Worm (Caenorhabditis elegans) whole organism, L2 larva: ENCODE results near the gene K05F6.12.

Experiments
- C34F6.9 ChIP-seq: fragments of 150-350 bp; optimal IDR thresholded peaks from 2 replicates; lab custom pipeline; 2014; ENCODE audit warnings: missing biosample characterization, missing genetic modification characterization
- F13H6.1 ChIP-seq: sonication (generic microtip); optimal IDR thresholded peaks from 2 replicates; lab custom pipeline; 2016; ENCODE audit warnings: missing genetic modification characterization, missing compliant biosample characterization
- R02D3.7 ChIP-seq: fragments of 150-350 bp; optimal IDR thresholded peaks from 2 replicates; lab custom pipeline; 2014; ENCODE audit warnings: missing biosample characterization, missing genetic modification characterization
- Y55F3AM.14 ChIP-seq: fragments of 200-800 bp; sonication (Bioruptor generic); optimal IDR thresholded peaks from 2 replicates; lab custom pipeline; 2018; ENCODE audit warnings: mild to moderate bottlenecking, missing genetic modification characterization, missing compliant biosample characterization
- ZK546.5 ChIP-seq: sonication (generic microtip); optimal IDR thresholded peaks from 2 replicates; lab custom pipeline; 2017; ENCODE audit warnings: missing biosample characterization, missing genetic modification characterization
- alr-1 ChIP-seq: fragments of 150-350 bp; optimal IDR thresholded peaks from 2 replicates; lab custom pipeline; 2014; ENCODE audit warnings: missing biosample characterization, missing genetic modification characterization
- blmp-1 ChIP-seq: sonication (generic microtip); optimal IDR thresholded peaks from 2 replicates; lab custom pipeline; 2017; ENCODE audit warnings: missing genetic modification characterization, mild to moderate bottlenecking, missing compliant biosample characterization, antibody characterized with exemption, moderate library complexity; ENCODE audit not compliant: insufficient read depth
- ceh-16 ChIP-seq: fragments of 150-350 bp; optimal IDR thresholded peaks from 2 replicates; lab custom pipeline; 2014; ENCODE audit warnings: missing biosample characterization, missing genetic modification characterization
- ceh-82 ChIP-seq: fragments of 150-350 bp; optimal IDR thresholded peaks from 2 replicates; lab custom pipeline; 2014; ENCODE audit warnings: missing biosample characterization, missing genetic modification characterization
- egl-27 ChIP-seq: sonication (generic microtip); optimal IDR thresholded peaks from 3 replicates; lab custom pipeline; 2017; ENCODE audit warnings: missing biosample characterization, missing genetic modification reagents, missing genetic modification characterization
- elt-1 ChIP-seq: fragments of 150-350 bp; optimal IDR thresholded peaks from 2 replicates; lab custom pipeline; 2014; ENCODE audit warnings: missing biosample characterization, missing genetic modification characterization
- fos-1 ChIP-seq: fragments of 150-350 bp; optimal IDR thresholded peaks from 2 replicates; lab custom pipeline; 2014; ENCODE audit warnings: missing biosample characterization, missing genetic modification characterization
- gmeb-1 ChIP-seq: fragments of 150-350 bp; optimal IDR thresholded peaks from 2 replicates; lab custom pipeline; 2014; ENCODE audit warnings: missing biosample characterization, missing genetic modification characterization
- lin-11 ChIP-seq: fragments of 150-350 bp; sonication (generic microtip); optimal IDR thresholded peaks from 2 replicates; lab custom pipeline; 2014; ENCODE audit warnings: missing biosample characterization, missing genetic modification characterization, inconsistent platforms, mixed read lengths
- lin-39 ChIP-seq: fragments of 150-350 bp; optimal IDR thresholded peaks from 2 replicates; lab custom pipeline; 2014; ENCODE audit warnings: missing biosample characterization, missing genetic modification reagents, missing genetic modification characterization
- lsy-2 ChIP-seq, 2 experiments: fragments of 150-350 bp in 1 of 2; sonication (generic microtip) in 1 of 2; optimal IDR thresholded peaks; 2 replicates each; lab custom pipeline; 2014 to 2017; ENCODE audit warnings: missing biosample characterization in 2 of 2, missing genetic modification characterization in 2 of 2
- mab-5 ChIP-seq: fragments of 150-350 bp; optimal IDR thresholded peaks from 2 replicates; lab custom pipeline; 2014; ENCODE audit warnings: missing biosample characterization, missing genetic modification characterization
- mdl-1 ChIP-seq, 2 experiments: fragments of 150-350 bp in 1 of 2; sonication (generic microtip) in 1 of 2; optimal IDR thresholded peaks; 2 replicates each; lab custom pipeline; 2017; ENCODE audit warnings: missing biosample characterization in 2 of 2, missing genetic modification characterization in 2 of 2
- nhr-10 ChIP-seq: sonication (generic microtip); optimal IDR thresholded peaks from 2 replicates; lab custom pipeline; 2017; ENCODE audit warnings: missing biosample characterization, missing genetic modification characterization
- nhr-12 ChIP-seq: fragments of 150-350 bp; optimal IDR thresholded peaks from 2 replicates; lab custom pipeline; 2014; ENCODE audit warnings: missing biosample characterization, missing genetic modification characterization
- nhr-129 ChIP-seq: fragments of 150-350 bp; optimal IDR thresholded peaks from 2 replicates; lab custom pipeline; 2014; ENCODE audit warnings: missing biosample characterization, missing genetic modification characterization
- nhr-23 ChIP-seq: fragments of 150-350 bp; optimal IDR thresholded peaks from 2 replicates; lab custom pipeline; 2014; ENCODE audit warnings: missing biosample characterization, missing genetic modification reagents, missing genetic modification characterization
- nhr-237 ChIP-seq: fragments of 150-350 bp; optimal IDR thresholded peaks from 2 replicates; lab custom pipeline; 2014; ENCODE audit warnings: missing biosample characterization, missing genetic modification characterization
- nhr-25 ChIP-seq: fragments of 150-350 bp; sonication (generic microtip); optimal IDR thresholded peaks from 3 replicates; lab custom pipeline; 2014; ENCODE audit warnings: missing biosample characterization, missing genetic modification characterization
- nhr-6 ChIP-seq: fragments of 150-350 bp; optimal IDR thresholded peaks from 2 replicates; lab custom pipeline; 2014; ENCODE audit warnings: missing biosample characterization, missing genetic modification characterization
- nhr-77 ChIP-seq: fragments of 150-350 bp; optimal IDR thresholded peaks from 2 replicates; lab custom pipeline; 2014; ENCODE audit warnings: missing biosample characterization, missing genetic modification characterization
- peb-1 ChIP-seq: fragments of 150-350 bp; optimal IDR thresholded peaks from 2 replicates; lab custom pipeline; 2014; ENCODE audit warnings: missing biosample characterization, missing genetic modification characterization
- sem-4 ChIP-seq: fragments of 150-350 bp; optimal IDR thresholded peaks from 2 replicates; lab custom pipeline; 2014; ENCODE audit warnings: missing biosample characterization, missing genetic modification reagents, missing genetic modification characterization
- skn-1 ChIP-seq: sonication (generic microtip); optimal IDR thresholded peaks from 2 replicates; lab custom pipeline; 2017; ENCODE audit warnings: missing biosample characterization, missing genetic modification characterization
- sma-3 ChIP-seq: sonication (generic microtip); optimal IDR thresholded peaks from 2 replicates; lab custom pipeline; 2016; ENCODE audit warnings: missing genetic modification reagents, missing genetic modification characterization, missing compliant biosample characterization
- sma-9 ChIP-seq, 2 experiments: fragments of 150-350 bp in 1 of 2; sonication (generic microtip) in 1 of 2; optimal IDR thresholded peaks; 2 replicates each; lab custom pipeline; 2014 to 2016; ENCODE audit warnings: missing genetic modification characterization in 2 of 2, mild to moderate bottlenecking in 1 of 2, missing biosample characterization in 1 of 2, missing compliant biosample characterization in 1 of 2, missing genetic modification reagents in 1 of 2, moderate library complexity in 1 of 2
- snpc-4 ChIP-seq: fragments of 150-350 bp; optimal IDR thresholded peaks from 2 replicates; lab custom pipeline; 2014; ENCODE audit warnings: missing biosample characterization, missing genetic modification characterization
- unc-39 ChIP-seq: fragments of 150-350 bp; optimal IDR thresholded peaks from 2 replicates; lab custom pipeline; 2014; ENCODE audit warnings: missing biosample characterization, missing genetic modification characterization
- zag-1 ChIP-seq: fragments of 150-350 bp; optimal IDR thresholded peaks from 2 replicates; lab custom pipeline; 2014; ENCODE audit warnings: missing biosample characterization, missing genetic modification characterization
- ztf-1 ChIP-seq: fragments of 200-800 bp; sonication (Bioruptor generic); conservative IDR thresholded peaks from 2 replicates; pipeline ENCODE4 v1.3.6; 2022; ENCODE audit warnings: missing genetic modification characterization, missing compliant biosample characterization
- ztf-11 ChIP-seq: sonication (generic microtip); optimal IDR thresholded peaks from 2 replicates; lab custom pipeline; 2017; ENCODE audit warnings: missing biosample characterization, missing genetic modification characterization
- ztf-4 ChIP-seq: fragments of 150-350 bp; optimal IDR thresholded peaks from 2 replicates; lab custom pipeline; 2014; ENCODE audit warnings: missing biosample characterization, missing genetic modification characterization

Gene K05F6.12

ce11 chrII:1560839-1561238, 15.1 kb downstream of the K05F6.12 start:
- TF ChIP-seq zag-1 (tag; lab: Kevin White, UChicago), result no peak
- TF ChIP-seq nhr-25, result no peak

- TF ChIP-seq Y55F3AM.14 (GFP tag; lab: Kevin White, UChicago), result no peak
- no peak for TF ChIP-seq ztf-4
- TF ChIP-seq nhr-25, result no peak
- no peak for TF ChIP-seq zag-1 (tag; lab: Kevin White, UChicago)
- TF ChIP-seq C34F6.9 (tag; lab: Kevin White, UChicago), result no peak
- no peak for TF ChIP-seq peb-1
- no peak for TF ChIP-seq lin-39 (tag; lab: Kevin White, UChicago)
- TF ChIP-seq unc-39 (tag; lab: Kevin White, UChicago), result no peak
- TF ChIP-seq sem-4 (tag; lab: Kevin White, UChicago), result no peak
- no peak for TF ChIP-seq sma-3 (GFP tag; lab: Kevin White, UChicago)
Measured at ce11 chrII:1561863-1562262, 16.1 kb downstream of the K05F6.12 start, which contains the start of gene K05F6.14. Gene K05F6.14 (plus strand): TSS chrII:1562163.

ce11 chrII:1567646-1568045, 21.9 kb downstream of the K05F6.12 start, which contains the start of gene K05F6.8:
Gene K05F6.8 (minus strand): TSS chrII:1567746.
- TF ChIP-seq R02D3.7 (tag; lab: Kevin White, UChicago) (no peak), alr-1 (tag; lab: Kevin White, UChicago) (no peak), nhr-25 (no peak), ztf-11 (tag; lab: Kevin White, UChicago) (no peak), nhr-23 (tag; lab: Kevin White, UChicago) (no peak), lin-11 (no peak), skn-1 (no peak), ZK546.5 (no peak), nhr-10 (tag; lab: Kevin White, UChicago) (no peak), gmeb-1 (tag; lab: Kevin White, UChicago) (no peak), Y55F3AM.14 (GFP tag; lab: Kevin White, UChicago) (no peak), nhr-12 (no peak), ztf-1 (GFP tag; lab: Robert Waterston, UW) (no peak), ceh-16 (tag; lab: Kevin White, UChicago) (no peak), peb-1 (no peak)

- TF ChIP-seq ztf-1 (GFP tag; lab: Robert Waterston, UW) (no peak), nhr-77 (tag; lab: Kevin White, UChicago) (no peak), Y55F3AM.14 (GFP tag; lab: Kevin White, UChicago) (no peak), nhr-6 (tag; lab: Kevin White, UChicago) (no peak), zag-1 (tag; lab: Kevin White, UChicago) (no peak), lin-11 (no peak), F13H6.1 (tag; lab: Kevin White, UChicago) (no peak), nhr-10 (tag; lab: Kevin White, UChicago) (no peak), mab-5 (tag; lab: Kevin White, UChicago) (no peak), lsy-2 (tag; optimal IDR thresholded peaks at IDR 0.05; lab: Kevin White, UChicago) (no peak), snpc-4 (tag; lab: Kevin White, UChicago) (no peak), skn-1 (no peak), C34F6.9 (tag; lab: Kevin White, UChicago) (no peak), mdl-1 (tag; optimal IDR thresholded peaks at IDR 0.05; lab: Kevin White, UChicago) (no peak), nhr-23 (tag; lab: Kevin White, UChicago) (no peak), unc-39 (tag; lab: Kevin White, UChicago) (no peak), egl-27 (tag; lab: Kevin White, UChicago) (no peak), nhr-129 (no peak), fos-1 (tag; lab: Kevin White, UChicago) (no peak), R02D3.7 (tag; lab: Kevin White, UChicago) (no peak)
- TF ChIP-seq, all 48 proteins: peak for 0
Measured at ce11 chrII:1568214-1568613, 22.5 kb downstream of the K05F6.12 start, which contains the start of gene fbxb-49. Gene fbxb-49 (plus strand): TSS chrII:1568514.

ce11 chrII:1571032-1571431, 25.3 kb downstream of the K05F6.12 start, which contains the start of gene fbxb-46:
Gene fbxb-46 (minus strand): TSS chrII:1571132.
- no peak for TF ChIP-seq ZK546.5
- TF ChIP-seq peb-1, result no peak
- no peak for TF ChIP-seq blmp-1 (tag; lab: Kevin White, UChicago)
- TF ChIP-seq elt-1 (tag; lab: Kevin White, UChicago), result no peak
- no peak for TF ChIP-seq gmeb-1 (tag; lab: Kevin White, UChicago)
- TF ChIP-seq nhr-77 (tag; lab: Kevin White, UChicago), result no peak
- TF ChIP-seq skn-1, result no peak
- TF ChIP-seq lin-39 (tag; lab: Kevin White, UChicago), result no peak
- no peak for TF ChIP-seq alr-1 (tag; lab: Kevin White, UChicago)
- no peak for TF ChIP-seq unc-39 (tag; lab: Kevin White, UChicago)
- no peak for TF ChIP-seq lsy-2 (tag; optimal IDR thresholded peaks at IDR 0.05; lab: Kevin White, UChicago)
- no peak for TF ChIP-seq nhr-10 (tag; lab: Kevin White, UChicago)
- no peak for TF ChIP-seq sma-9 (GFP tag; optimal IDR thresholded peaks at IDR 0.05; lab: Kevin White, UChicago)
- no peak for TF ChIP-seq sma-9 (tag; optimal IDR thresholded peaks at IDR 0.05; lab: Kevin White, UChicago)
- TF ChIP-seq fos-1 (tag; lab: Kevin White, UChicago), result no peak
- TF ChIP-seq sma-3 (GFP tag; lab: Kevin White, UChicago), result no peak
- TF ChIP-seq ztf-11 (tag; lab: Kevin White, UChicago), result no peak
- no peak for TF ChIP-seq ceh-82 (tag; lab: Kevin White, UChicago)
- TF ChIP-seq nhr-237 (tag; lab: Kevin White, UChicago), result no peak
